Fruit fly (Drosophila melanogaster): ENCODE results near the gene CG33298.

DNA sequence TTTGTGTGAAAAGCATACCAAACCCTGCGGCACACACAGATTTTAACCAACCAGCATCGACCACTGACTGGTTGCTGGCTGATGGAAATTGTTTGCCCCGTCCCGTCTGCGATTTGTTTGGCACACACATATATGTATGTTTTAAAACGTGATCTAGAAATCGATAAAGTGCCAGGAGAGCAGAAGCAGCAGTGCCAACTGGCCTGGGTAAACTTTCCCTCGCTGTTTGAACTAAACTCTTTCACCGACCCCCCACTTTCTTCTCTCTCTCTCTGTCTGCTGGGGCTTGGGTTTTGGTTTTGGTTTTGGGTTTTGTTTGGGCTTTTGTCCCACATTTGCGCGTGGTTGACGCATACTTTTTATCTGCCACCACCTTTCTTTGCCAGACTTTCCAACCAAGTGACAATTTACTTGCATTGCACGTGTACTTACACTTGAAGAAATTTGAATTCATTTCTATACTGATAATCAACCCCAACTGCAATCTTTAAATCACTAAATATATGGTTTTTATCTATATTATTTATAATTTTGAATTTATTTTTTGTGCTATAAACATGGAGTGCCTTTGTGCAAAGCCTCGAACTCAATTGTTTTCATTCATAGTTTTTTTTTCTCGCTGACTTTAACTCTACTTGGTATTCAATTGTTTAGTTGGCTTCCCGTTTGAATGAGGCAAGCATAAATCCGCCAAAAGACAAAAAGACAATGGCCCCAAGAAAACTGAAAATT is 10.3 kb downstream of the CG33298 start:
- TF ChIP-seq brk (GFP tag; optimal IDR thresholded peaks at IDR 0.05): no peak
- TF ChIP-seq pan (optimal IDR thresholded peaks at IDR 0.05): no peak
- no peak for TF ChIP-seq Dfd (GFP tag; optimal IDR thresholded peaks at IDR 0.05)
- no peak for TF ChIP-seq CrebA (GFP tag; optimal IDR thresholded peaks at IDR 0.05; ENCODE audit: borderline replicate concordance)
- no peak for TF ChIP-seq jim (GFP tag; optimal IDR thresholded peaks at IDR 0.05)
- no peak for TF ChIP-seq psq (GFP tag; optimal IDR thresholded peaks at IDR 0.05)
- no peak for TF ChIP-seq Abd-B (GFP tag; optimal IDR thresholded peaks at IDR 0.05)
- no peak for TF ChIP-seq fru (GFP tag; optimal IDR thresholded peaks at IDR 0.05)
- no peak for TF ChIP-seq GATAd (GFP tag; optimal IDR thresholded peaks at IDR 0.05)
- TF ChIP-seq HLH106 (tag; optimal IDR thresholded peaks at IDR 0.05): no peak
- no peak for TF ChIP-seq Vsx2 (GFP tag; optimal IDR thresholded peaks at IDR 0.05; ENCODE audit: partially characterized antibody)
- TF ChIP-seq Myc (optimal IDR thresholded peaks at IDR 0.05): no peak
- TF ChIP-seq foxo (GFP tag; optimal IDR thresholded peaks at IDR 0.05): no peak
- TF ChIP-seq h (GFP tag; optimal IDR thresholded peaks at IDR 0.05): no peak
